Worm (Caenorhabditis elegans) whole organism, late embryonic: ENCODE measurements around the gene cest-26.
A peak's percentile ranks its signal among the peaks of the same experiment; 100 is the strongest.

Experiments used
- F13H6.1 ChIP-seq: sonication (generic microtip); optimal IDR thresholded peaks from 2 replicates; lab custom pipeline; 2016; ENCODE audit warnings: missing genetic modification characterization, missing compliant biosample characterization
- K02D7.2 ChIP-seq: sonication (generic microtip); optimal IDR thresholded peaks from 2 replicates; lab custom pipeline; 2017; ENCODE audit warnings: mild to moderate bottlenecking, missing genetic modification characterization, missing compliant biosample characterization
- K09A11.1 ChIP-seq: sonication (generic microtip); optimal IDR thresholded peaks from 2 replicates; lab custom pipeline; 2017; ENCODE audit warnings: antibody characterized with exemption, mild to moderate bottlenecking, missing genetic modification characterization, missing compliant biosample characterization; ENCODE audit not compliant: insufficient read depth
- Y22D7AL.16 ChIP-seq: sonication (generic microtip); optimal IDR thresholded peaks from 2 replicates; lab custom pipeline; 2016; ENCODE audit warnings: missing genetic modification characterization, missing compliant biosample characterization
- ahr-1 ChIP-seq: sonication (generic microtip); optimal IDR thresholded peaks from 2 replicates; lab custom pipeline; 2016; ENCODE audit warnings: missing genetic modification characterization, missing compliant biosample characterization
- ceh-18 ChIP-seq: sonication (generic microtip); optimal IDR thresholded peaks from 2 replicates; lab custom pipeline; 2016; ENCODE audit warnings: missing genetic modification characterization, missing compliant biosample characterization
- ceh-19 ChIP-seq: fragments of 200-800 bp; sonication (Bioruptor generic); optimal IDR thresholded peaks from 2 replicates; lab custom pipeline; 2018; ENCODE audit warnings: mild to moderate bottlenecking, missing genetic modification characterization, missing compliant biosample characterization
- ceh-22 ChIP-seq: sonication (generic microtip); optimal IDR thresholded peaks from 2 replicates; lab custom pipeline; 2017; ENCODE audit warnings: missing biosample characterization, missing genetic modification characterization
- ceh-24 ChIP-seq: sonication (generic microtip); optimal IDR thresholded peaks from 2 replicates; lab custom pipeline; 2016; ENCODE audit warnings: mild to moderate bottlenecking, missing genetic modification characterization, missing compliant biosample characterization
- ceh-30 ChIP-seq: fragments of 150-350 bp; optimal IDR thresholded peaks from 2 replicates; lab custom pipeline; 2014; ENCODE audit warnings: missing biosample characterization, missing genetic modification characterization
- ceh-31 ChIP-seq: sonication (generic microtip); optimal IDR thresholded peaks from 2 replicates; lab custom pipeline; 2016; ENCODE audit warnings: missing genetic modification characterization, missing compliant biosample characterization
- ceh-34 ChIP-seq: sonication (generic microtip); optimal IDR thresholded peaks from 2 replicates; lab custom pipeline; 2016; ENCODE audit warnings: mild to moderate bottlenecking, missing genetic modification characterization, missing compliant biosample characterization
- ceh-48 ChIP-seq: sonication (generic microtip); optimal IDR thresholded peaks from 2 replicates; lab custom pipeline; 2016; ENCODE audit warnings: missing genetic modification characterization, inconsistent platforms, missing compliant biosample characterization
- ceh-6 ChIP-seq: fragments of 200-800 bp; sonication (Bioruptor generic); optimal IDR thresholded peaks from 2 replicates; lab custom pipeline; 2018; ENCODE audit warnings: mild to moderate bottlenecking, missing genetic modification characterization, missing compliant biosample characterization
- che-1 ChIP-seq: sonication (generic microtip); optimal IDR thresholded peaks from 2 replicates; lab custom pipeline; 2016; ENCODE audit warnings: mild to moderate bottlenecking, missing genetic modification characterization, missing compliant biosample characterization
- dmd-4 ChIP-seq: sonication (generic microtip); optimal IDR thresholded peaks from 2 replicates; lab custom pipeline; 2016; ENCODE audit warnings: borderline replicate concordance, missing genetic modification characterization, missing compliant biosample characterization
- elt-4 ChIP-seq: sonication (generic microtip); optimal IDR thresholded peaks from 2 replicates; lab custom pipeline; 2016; ENCODE audit warnings: missing genetic modification characterization, missing compliant biosample characterization
- ets-4 ChIP-seq: sonication (generic microtip); optimal IDR thresholded peaks from 2 replicates; lab custom pipeline; 2016; ENCODE audit warnings: missing genetic modification characterization, missing compliant biosample characterization
- gmeb-2 ChIP-seq: sonication (generic microtip); optimal IDR thresholded peaks from 2 replicates; lab custom pipeline; 2016; ENCODE audit warnings: missing genetic modification characterization, inconsistent platforms, missing compliant biosample characterization
- hlh-13 ChIP-seq: fragments of 200-800 bp; sonication (Bioruptor generic); optimal IDR thresholded peaks from 2 replicates; lab custom pipeline; 2018; ENCODE audit warnings: mild to moderate bottlenecking, missing genetic modification characterization, missing compliant biosample characterization
- hlh-15 ChIP-seq: sonication (generic microtip); optimal IDR thresholded peaks from 2 replicates; lab custom pipeline; 2016; ENCODE audit warnings: missing genetic modification characterization, missing compliant biosample characterization
- hlh-30 ChIP-seq: sonication (generic microtip); optimal IDR thresholded peaks from 2 replicates; lab custom pipeline; 2017; ENCODE audit warnings: antibody characterized with exemption, missing genetic modification characterization, missing compliant biosample characterization; ENCODE audit not compliant: insufficient read depth
- hlh-6 ChIP-seq: sonication (generic microtip); optimal IDR thresholded peaks from 2 replicates; lab custom pipeline; 2016; ENCODE audit warnings: missing genotype, missing genetic modification characterization, missing compliant biosample characterization
- hlh-8 ChIP-seq: sonication (generic microtip); optimal IDR thresholded peaks from 2 replicates; lab custom pipeline; 2016; ENCODE audit warnings: missing genotype, missing genetic modification characterization, missing compliant biosample characterization
- lim-6 ChIP-seq: sonication (generic microtip); optimal IDR thresholded peaks from 2 replicates; lab custom pipeline; 2016; ENCODE audit warnings: missing genetic modification characterization, missing compliant biosample characterization
- nfya-1 ChIP-seq: sonication (generic microtip); optimal IDR thresholded peaks from 2 replicates; lab custom pipeline; 2017; ENCODE audit warnings: missing genetic modification characterization, mild to moderate bottlenecking, missing compliant biosample characterization, antibody characterized with exemption, moderate library complexity
- nhr-11 ChIP-seq: fragments of 150-350 bp; optimal IDR thresholded peaks from 2 replicates; lab custom pipeline; 2014; ENCODE audit warnings: missing biosample characterization, missing genetic modification characterization
- npax-4 ChIP-seq: sonication (generic microtip); optimal IDR thresholded peaks from 2 replicates; lab custom pipeline; 2016; ENCODE audit warnings: missing genetic modification characterization, missing compliant biosample characterization
- odd-2 ChIP-seq: sonication (generic microtip); optimal IDR thresholded peaks from 2 replicates; lab custom pipeline; 2017; ENCODE audit warnings: antibody characterized with exemption, mild to moderate bottlenecking, missing genetic modification characterization, missing compliant biosample characterization
- pag-3 ChIP-seq: sonication (generic microtip); optimal IDR thresholded peaks from 2 replicates; lab custom pipeline; 2016; ENCODE audit warnings: missing compliant biosample characterization, missing genetic modification characterization, borderline replicate concordance
- pax-1 ChIP-seq: fragments of 150-350 bp; optimal IDR thresholded peaks from 2 replicates; lab custom pipeline; 2014; ENCODE audit warnings: missing biosample characterization, missing genetic modification characterization
- ref-2 ChIP-seq: sonication (generic microtip); optimal IDR thresholded peaks from 2 replicates; lab custom pipeline; 2016; ENCODE audit warnings: missing genetic modification characterization, missing compliant biosample characterization
- rnt-1 ChIP-seq: sonication (generic microtip); optimal IDR thresholded peaks from 2 replicates; lab custom pipeline; 2016; ENCODE audit warnings: missing genetic modification characterization, missing compliant biosample characterization
- sdc-2 ChIP-seq: sonication (generic microtip); optimal IDR thresholded peaks from 2 replicates; lab custom pipeline; 2016; ENCODE audit warnings: missing genotype, missing genetic modification characterization, missing compliant biosample characterization
- sox-2 ChIP-seq: fragments of 200-800 bp; sonication (Bioruptor generic); IDR thresholded peaks from 2 replicates; pipeline ENCODE4 v1.3.6; 2022; ENCODE audit warnings: missing genetic modification reagents, missing genetic modification characterization, missing compliant biosample characterization
- tbx-2 ChIP-seq: sonication (generic microtip); optimal IDR thresholded peaks from 2 replicates; lab custom pipeline; 2016; ENCODE audit warnings: missing genetic modification characterization, missing compliant biosample characterization
- unc-42 ChIP-seq: sonication (generic microtip); optimal IDR thresholded peaks from 2 replicates; lab custom pipeline; 2016; ENCODE audit warnings: missing genotype, missing genetic modification characterization, missing compliant biosample characterization
- unc-55 ChIP-seq: sonication (generic microtip); optimal IDR thresholded peaks from 2 replicates; lab custom pipeline; 2017; ENCODE audit warnings: missing biosample characterization, missing genetic modification reagents, missing genetic modification characterization
- unc-86 ChIP-seq: sonication (generic microtip); optimal IDR thresholded peaks from 2 replicates; lab custom pipeline; 2016; ENCODE audit warnings: missing genetic modification characterization, missing compliant biosample characterization
- ztf-16 ChIP-seq: sonication (generic microtip); optimal IDR thresholded peaks from 2 replicates; lab custom pipeline; 2017; ENCODE audit warnings: missing genetic modification characterization, missing compliant biosample characterization

cest-26 gene

DNA sequence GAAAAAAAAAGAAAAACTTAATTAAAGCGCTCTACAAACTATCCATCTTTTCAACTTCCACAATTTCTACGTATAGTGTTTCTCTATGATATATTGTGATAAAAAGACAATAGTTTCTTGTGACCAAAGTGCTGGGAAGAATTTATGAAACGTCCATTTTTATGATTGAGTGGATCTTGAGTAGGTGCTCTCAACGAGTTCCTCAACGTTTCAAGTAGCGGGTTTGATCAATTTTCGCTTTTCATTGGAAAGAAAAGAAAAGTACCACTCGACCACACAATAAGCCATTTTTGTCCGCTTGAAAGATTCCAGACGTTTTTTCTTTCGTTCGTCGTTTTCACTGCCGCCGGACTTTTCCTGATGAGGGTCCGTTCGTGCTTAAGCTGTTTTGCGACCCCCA, 40.0 kb downstream of the cest-26 start:
- TF ChIP-seq tbx-2 (tag; lab: Kevin White, UChicago) (no peak), unc-55 (no peak), ceh-22 (tag; lab: Kevin White, UChicago) (no peak), sdc-2 (no peak)

ce11 chrX:4395073-4395850, 42.2 kb downstream of the cest-26 start:
- TF ChIP-seq hlh-6 (no peak), odd-2 (no peak), ceh-19 (GFP tag; lab: Kevin White, UChicago) (no peak), sdc-2 (peak; percentile 98), tbx-2 (tag; lab: Kevin White, UChicago) (peak; percentile 33), ets-4 (tag; lab: Kevin White, UChicago) (peak; percentile 41), ceh-30 (no peak), ceh-6 (GFP tag; lab: Kevin White, UChicago) (no peak), pax-1 (no peak), ahr-1 (tag; lab: Kevin White, UChicago) (no peak), hlh-30 (tag; lab: Kevin White, UChicago) (no peak), dmd-4 (tag; lab: Kevin White, UChicago) (no peak), sox-2 (GFP tag; lab: Robert Waterston, UW) (peak; percentile 37), lim-6 (tag; lab: Kevin White, UChicago) (no peak), npax-4 (tag; lab: Kevin White, UChicago) (no peak), ceh-48 (no peak), ref-2 (tag; lab: Kevin White, UChicago) (peak; percentile 33), pag-3 (tag; lab: Kevin White, UChicago) (no peak), ztf-16 (tag; lab: Kevin White, UChicago) (no peak), Y22D7AL.16 (tag; lab: Kevin White, UChicago) (no peak), elt-4 (no peak), nfya-1 (peak; percentile 58), ceh-34 (peak; percentile 33), unc-86 (tag; lab: Kevin White, UChicago) (peak; percentile 8), K09A11.1 (tag; lab: Kevin White, UChicago) (peak; percentile 83), ceh-24 (no peak), ceh-31 (tag; lab: Kevin White, UChicago) (peak; percentile 74), hlh-15 (no peak), unc-42 (peak; percentile 6), hlh-13 (GFP tag; lab: Kevin White, UChicago) (no peak), F13H6.1 (tag; lab: Kevin White, UChicago) (no peak), K02D7.2 (tag; lab: Kevin White, UChicago) (no peak), hlh-8 (tag; lab: Kevin White, UChicago) (no peak), ceh-22 (tag; lab: Kevin White, UChicago) (no peak), rnt-1 (tag; lab: Kevin White, UChicago) (no peak), gmeb-2 (tag; lab: Kevin White, UChicago) (no peak), nhr-11 (tag; lab: Kevin White, UChicago) (no peak), ceh-18 (tag; lab: Kevin White, UChicago) (peak; percentile 61)

DNA sequence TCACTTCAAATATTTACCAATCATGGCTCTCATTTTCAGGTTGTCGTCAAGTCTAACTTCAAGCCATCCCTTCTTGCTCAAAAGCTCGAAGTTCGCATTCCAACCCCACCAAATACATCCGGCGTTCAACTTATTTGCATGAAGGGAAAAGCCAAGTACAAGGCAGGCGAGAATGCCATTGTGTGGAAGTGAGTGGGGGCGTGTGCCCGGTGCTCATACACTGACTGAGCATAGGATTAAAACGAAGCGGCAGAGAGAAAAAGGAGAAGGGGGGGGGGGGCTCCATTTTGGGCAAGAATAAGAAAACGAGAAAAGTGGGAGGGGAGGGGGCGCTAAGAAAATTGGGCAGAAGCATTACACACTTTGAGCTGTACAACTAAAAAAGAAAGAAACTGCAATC, 45.8 kb downstream of the cest-26 start:
- no peak for TF ChIP-seq lim-6 (tag; lab: Kevin White, UChicago)
- no peak for TF ChIP-seq che-1 (tag; lab: Kevin White, UChicago)
- no peak for TF ChIP-seq ceh-31 (tag; lab: Kevin White, UChicago)
- no peak for TF ChIP-seq rnt-1 (tag; lab: Kevin White, UChicago)
